Worm (Caenorhabditis elegans) whole organism, L4 larva: ENCODE measurements around the gene brd-1.

Source experiments
- D1046.2 ChIP-seq: fragments of 200-800 bp; sonication (Bioruptor generic); IDR thresholded peaks from 2 replicates; pipeline ENCODE4 v1.3.6; 2022; ENCODE audit warnings: missing genetic modification characterization, missing compliant biosample characterization
- T20F7.1 ChIP-seq: fragments of 200-800 bp; sonication (Bioruptor generic); optimal IDR thresholded peaks from 2 replicates; lab custom pipeline; 2018; ENCODE audit warnings: mild to moderate bottlenecking, missing genetic modification characterization, missing compliant biosample characterization
- T26A8.4 ChIP-seq: fragments of 200-800 bp; sonication (Bioruptor generic); IDR thresholded peaks from 2 replicates; pipeline ENCODE4 v1.3.6; 2022; ENCODE audit warnings: missing genetic modification characterization, missing compliant biosample characterization
- Y5F2A.4 ChIP-seq: fragments of 200-800 bp; sonication (Bioruptor generic); optimal IDR thresholded peaks from 2 replicates; lab custom pipeline; 2018; ENCODE audit warnings: mild to moderate bottlenecking, missing genetic modification characterization, missing compliant biosample characterization
- Y75B8A.6 ChIP-seq: fragments of 200-800 bp; sonication (Bioruptor generic); IDR thresholded peaks from 2 replicates; pipeline ENCODE4 v1.3.6; 2022; ENCODE audit warnings: missing genetic modification reagents, missing genetic modification characterization, missing compliant biosample characterization
- ZK546.5 ChIP-seq, 2 experiments: sonication (generic microtip); optimal IDR thresholded peaks; 2 replicates each; lab custom pipeline; 2017; ENCODE audit warnings: missing biosample characterization in 2 of 2, missing genetic modification characterization in 2 of 2
- aha-1 ChIP-seq: fragments of 150-350 bp; peaks from one replicate; lab custom pipeline; 2014; ENCODE audit warnings: missing biosample characterization, missing genetic modification characterization
- ama-1 ChIP-seq: fragments of 150-350 bp; optimal IDR thresholded peaks from 2 replicates; lab custom pipeline; 2014; ENCODE audit warnings: inconsistent platforms, mixed read lengths
- arid-1 ChIP-seq: fragments of 200-800 bp; sonication (Bioruptor generic); conservative IDR thresholded peaks from 2 replicates; pipeline ENCODE4 v1.3.6; 2022; ENCODE audit warnings: missing genetic modification reagents, missing genetic modification characterization, missing compliant biosample characterization
- ceh-28 ChIP-seq: fragments of 150-350 bp; optimal IDR thresholded peaks from 2 replicates; lab custom pipeline; 2014; ENCODE audit warnings: missing biosample characterization, missing genetic modification reagents, missing genetic modification characterization
- ceh-44 ChIP-seq: fragments of 200-800 bp; sonication (Bioruptor generic); IDR thresholded peaks from 2 replicates; pipeline ENCODE4 v1.3.6; 2022; ENCODE audit warnings: missing genetic modification reagents, missing genetic modification characterization, missing compliant biosample characterization
- ceh-82 ChIP-seq: sonication (generic microtip); optimal IDR thresholded peaks from 2 replicates; lab custom pipeline; 2017; ENCODE audit warnings: missing biosample characterization, missing genetic modification characterization
- ctbp-1 ChIP-seq: fragments of 200-800 bp; sonication (Bioruptor generic); IDR thresholded peaks from 2 replicates; pipeline ENCODE4 v1.3.6; 2022; ENCODE audit warnings: missing genetic modification reagents, missing genetic modification characterization, missing compliant biosample characterization
- daf-12 ChIP-seq: fragments of 150-350 bp; optimal IDR thresholded peaks from 2 replicates; lab custom pipeline; 2014; ENCODE audit warnings: missing biosample characterization, missing genetic modification reagents, missing genetic modification characterization
- daf-16 ChIP-seq, 3 experiments: sonication (generic microtip); optimal IDR thresholded peaks; 2 replicates each; lab custom pipeline; 2016 to 2017; ENCODE audit warnings: missing genetic modification characterization in 3 of 3, missing genetic modification reagents in 3 of 3, mild to moderate bottlenecking in 2 of 3, missing compliant biosample characterization in 2 of 3, missing biosample characterization in 1 of 3, moderate library complexity in 1 of 3
- dmd-6 ChIP-seq: fragments of 200-800 bp; sonication (Bioruptor generic); IDR thresholded peaks from 2 replicates; pipeline ENCODE4 v1.3.6; 2022; ENCODE audit warnings: missing genetic modification reagents, missing genetic modification characterization, missing compliant biosample characterization
- dpl-1 ChIP-seq: fragments of 150-350 bp; optimal IDR thresholded peaks from 2 replicates; lab custom pipeline; 2014; ENCODE audit warnings: missing biosample characterization, missing genetic modification reagents, missing genetic modification characterization
- duxl-1 ChIP-seq: sonication (generic microtip); optimal IDR thresholded peaks from 2 replicates; lab custom pipeline; 2016; ENCODE audit warnings: mild to moderate bottlenecking, missing genetic modification characterization, moderate library complexity, missing compliant biosample characterization; ENCODE audit not compliant: poor library complexity
- lin-15B ChIP-seq: fragments of 150-350 bp; sonication (generic microtip); optimal IDR thresholded peaks from 3 replicates; lab custom pipeline; 2014; ENCODE audit warnings: missing biosample characterization, missing genetic modification characterization
- lin-38 ChIP-seq: fragments of 200-800 bp; sonication (Bioruptor generic); IDR thresholded peaks from 2 replicates; pipeline ENCODE4 v1.3.6; 2022; ENCODE audit warnings: missing genetic modification reagents, missing genetic modification characterization, missing compliant biosample characterization
- lsy-2 ChIP-seq, 2 experiments: fragments of 150-350 bp in 1 of 2; sonication (generic microtip) in 1 of 2; optimal IDR thresholded peaks; 2 replicates each; lab custom pipeline; 2014 to 2017; ENCODE audit warnings: missing biosample characterization in 2 of 2, missing genetic modification characterization in 2 of 2
- mdt-29 ChIP-seq: fragments of 200-800 bp; sonication (Bioruptor generic); IDR thresholded peaks from 2 replicates; pipeline ENCODE4 v1.3.6; 2022; ENCODE audit warnings: missing genetic modification reagents, missing genetic modification characterization, missing compliant biosample characterization
- mep-1 ChIP-seq: fragments of 150-350 bp; sonication (generic microtip); optimal IDR thresholded peaks from 3 replicates; lab custom pipeline; 2014; ENCODE audit warnings: missing biosample characterization, missing genetic modification characterization
- mes-2 ChIP-seq: sonication (generic microtip); optimal IDR thresholded peaks from 2 replicates; lab custom pipeline; 2016; ENCODE audit warnings: missing genotype, mild to moderate bottlenecking, missing genetic modification characterization, missing compliant biosample characterization; ENCODE audit not compliant: poor library complexity, severe bottlenecking
- nhr-10 ChIP-seq: fragments of 150-350 bp; optimal IDR thresholded peaks from 2 replicates; lab custom pipeline; 2014; ENCODE audit warnings: missing biosample characterization, missing genetic modification characterization
- nhr-28 ChIP-seq: fragments of 150-350 bp; optimal IDR thresholded peaks from 2 replicates; lab custom pipeline; 2014; ENCODE audit warnings: missing biosample characterization, missing genetic modification characterization
- php-3 ChIP-seq: fragments of 200-800 bp; sonication (Bioruptor generic); IDR thresholded peaks from 2 replicates; pipeline ENCODE4 v1.3.6; 2022; ENCODE audit warnings: missing genetic modification reagents, missing genetic modification characterization, missing compliant biosample characterization
- pqm-1 ChIP-seq: sonication (generic microtip); optimal IDR thresholded peaks from 2 replicates; lab custom pipeline; 2017; ENCODE audit warnings: missing biosample characterization, missing genetic modification characterization
- rbr-2 ChIP-seq: sonication (generic microtip); optimal IDR thresholded peaks from 2 replicates; lab custom pipeline; 2016; ENCODE audit warnings: missing genotype, missing genetic modification characterization, missing compliant biosample characterization
- tag-97 ChIP-seq: fragments of 200-800 bp; sonication (Bioruptor generic); IDR thresholded peaks from 2 replicates; pipeline ENCODE4 v1.3.6; 2022; ENCODE audit warnings: missing genetic modification characterization, missing compliant biosample characterization
- unc-39 ChIP-seq: sonication (generic microtip); optimal IDR thresholded peaks from 2 replicates; lab custom pipeline; 2017; ENCODE audit warnings: missing biosample characterization, missing genetic modification characterization
- unc-62 ChIP-seq, 3 experiments: fragments of 150-350 bp in 1 of 3; sonication (generic microtip); optimal IDR thresholded peaks in 2 of 3; peaks in 1 of 3; 1 replicate in 1 of 3; 2 replicates in 2 of 3; lab custom pipeline; 2014 to 2017; ENCODE audit warnings: missing biosample characterization in 3 of 3, missing genetic modification characterization in 3 of 3, missing genetic modification reagents in 3 of 3, missing genotype in 1 of 3
- zfp-3 ChIP-seq: fragments of 200-800 bp; sonication (Bioruptor generic); conservative IDR thresholded peaks from 2 replicates; pipeline ENCODE4 v1.3.6; 2022; ENCODE audit warnings: missing genetic modification reagents, missing genetic modification characterization, missing compliant biosample characterization
- zip-2 ChIP-seq: fragments of 150-350 bp; optimal IDR thresholded peaks from 2 replicates; lab custom pipeline; 2014; ENCODE audit warnings: missing biosample characterization, missing genetic modification characterization

Gene brd-1

DNA sequence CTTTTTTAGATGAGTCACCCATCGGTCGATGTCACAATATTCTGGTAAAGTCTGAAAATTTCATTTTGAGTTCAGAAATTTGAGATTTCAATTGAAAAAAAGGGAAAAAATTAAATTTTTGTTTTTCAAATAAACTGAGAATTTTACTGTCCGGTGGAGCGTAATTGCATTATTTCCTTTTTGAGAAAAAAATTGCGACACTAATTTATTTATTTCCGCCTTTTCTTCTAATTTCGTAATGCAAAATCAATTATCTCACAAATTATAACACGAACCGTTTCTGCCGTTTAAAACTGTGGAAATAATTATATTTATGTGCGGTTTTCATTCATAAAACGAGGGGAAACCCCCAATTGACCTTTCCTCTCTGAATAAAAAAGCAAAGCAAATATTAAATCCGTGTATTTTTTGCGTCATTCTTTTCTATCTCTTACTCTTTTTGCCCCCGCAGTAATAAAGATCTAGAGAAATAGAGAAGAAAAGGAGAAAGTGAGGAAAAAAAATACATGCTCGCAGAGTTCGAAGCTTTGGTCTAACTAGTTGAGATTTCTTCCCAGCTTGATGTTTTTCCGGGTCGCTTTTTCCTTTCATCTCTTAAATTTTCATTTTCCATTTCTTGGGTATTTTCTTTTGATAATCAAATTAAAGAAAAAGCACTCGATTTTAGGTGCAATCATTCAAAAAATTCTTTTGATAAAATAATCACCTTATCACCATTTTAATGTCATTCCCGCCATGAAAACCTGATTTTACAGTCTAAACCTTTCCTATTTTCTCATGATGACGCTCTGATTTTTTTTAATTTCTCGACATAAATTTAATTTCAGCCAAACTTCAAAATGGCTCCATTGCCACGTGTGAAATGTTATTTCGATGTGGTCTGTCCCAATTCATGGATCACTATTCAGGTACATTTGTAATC lies 14.0 kb upstream of the brd-1 start, which contains the start of the genes brc-2 and T07E3.3:
Gene brc-2, minus strand, starts transcription at position 51 of the 922 bp plus-strand sequence.
Gene T07E3.3, plus strand, starts transcription at position 822 of the 922 bp plus-strand sequence.
- no peak for TF ChIP-seq php-3 (GFP tag; lab: Robert Waterston, UW)
- TF ChIP-seq ZK546.5 (tag; optimal IDR thresholded peaks at IDR 0.05; lab: Kevin White, UChicago) = no peak
- no peak for TF ChIP-seq ceh-28 (tag; lab: Kevin White, UChicago)
- no peak for TF ChIP-seq ama-1 (lab: Kevin White, UChicago)
- peak; percentile 74 for TF ChIP-seq aha-1 (tag; lab: Kevin White, UChicago)
- TF ChIP-seq Y5F2A.4 (GFP tag; lab: Kevin White, UChicago) = no peak
- no peak for TF ChIP-seq dpl-1 (GFP tag; lab: Kevin White, UChicago)
- peak; percentile 40; the same call in 1 of the 2 replicates for TF ChIP-seq dmd-6 (GFP tag; lab: Robert Waterston, UW)
- peak in 1 of 2 experiments; percentile 37 for TF ChIP-seq lsy-2 (tag; optimal IDR thresholded peaks at IDR 0.05; lab: Kevin White, UChicago)
- TF ChIP-seq rbr-2 = no peak
- no peak for TF ChIP-seq nhr-28 (tag; lab: Kevin White, UChicago)
- TF ChIP-seq D1046.2 (GFP tag; lab: Robert Waterston, UW) = no peak
- TF ChIP-seq unc-39 (tag; lab: Kevin White, UChicago) = no peak
- TF ChIP-seq daf-12 (tag; lab: Kevin White, UChicago) = no peak
- no peak for TF ChIP-seq duxl-1 (tag; lab: Kevin White, UChicago)
- TF ChIP-seq tag-97 = no peak
- TF ChIP-seq lin-15B (tag; lab: Kevin White, UChicago) = no peak
- TF ChIP-seq lin-38 (GFP tag; lab: Robert Waterston, UW) = peak; percentile 61
- TF ChIP-seq pqm-1 (tag; lab: Kevin White, UChicago) = peak; percentile 17
- no peak for TF ChIP-seq nhr-10 (tag; lab: Kevin White, UChicago)
- TF ChIP-seq Y75B8A.6 = no peak
- no peak for TF ChIP-seq mep-1 (tag; lab: Kevin White, UChicago)

ce11 chrIII:6900609-6901008 lies 11.3 kb upstream of the brd-1 start:
- TF ChIP-seq ceh-82 (tag; lab: Kevin White, UChicago) (no peak), ceh-44 (GFP tag; lab: Robert Waterston, UW) (no peak), mdt-29 (GFP tag; lab: Robert Waterston, UW) (no peak), daf-16 (GFP tag; optimal IDR thresholded peaks at IDR 0.05; lab: Kevin White, UChicago) (peak in 1 of 2 experiments; percentile 51), daf-16 (tag; optimal IDR thresholded peaks at IDR 0.05; lab: Kevin White, UChicago) (no peak), ceh-28 (tag; lab: Kevin White, UChicago) (no peak), mes-2 (tag; lab: Kevin White, UChicago) (no peak), aha-1 (tag; lab: Kevin White, UChicago) (peak; percentile 4), unc-62 (GFP tag; optimal IDR thresholded peaks at IDR 0.05 in 1 of 2; lab: Kevin White, UChicago) (no peak), unc-62 (tag; optimal IDR thresholded peaks at IDR 0.05; lab: Kevin White, UChicago) (no peak), arid-1 (GFP tag; lab: Robert Waterston, UW) (peak; percentile 55; the same call in 1 of the 2 replicates), nhr-10 (tag; lab: Kevin White, UChicago) (no peak), zfp-3 (GFP tag; lab: Robert Waterston, UW) (0 out of 2 replicates have a peak, but pooled peaks have one; percentile 29), T26A8.4 (GFP tag; lab: Robert Waterston, UW) (peak; percentile 55; the same call in 1 of the 2 replicates), nhr-28 (tag; lab: Kevin White, UChicago) (no peak), mep-1 (tag; lab: Kevin White, UChicago) (peak; percentile 66), T20F7.1 (GFP tag; lab: Kevin White, UChicago) (peak; percentile 31), zip-2 (peak; percentile 22), ctbp-1 (no peak), php-3 (GFP tag; lab: Robert Waterston, UW) (peak; percentile 59), lin-38 (GFP tag; lab: Robert Waterston, UW) (peak; percentile 45)
